Worm (Caenorhabditis elegans): ENCODE data around the gene T13C2.2.

DNA sequence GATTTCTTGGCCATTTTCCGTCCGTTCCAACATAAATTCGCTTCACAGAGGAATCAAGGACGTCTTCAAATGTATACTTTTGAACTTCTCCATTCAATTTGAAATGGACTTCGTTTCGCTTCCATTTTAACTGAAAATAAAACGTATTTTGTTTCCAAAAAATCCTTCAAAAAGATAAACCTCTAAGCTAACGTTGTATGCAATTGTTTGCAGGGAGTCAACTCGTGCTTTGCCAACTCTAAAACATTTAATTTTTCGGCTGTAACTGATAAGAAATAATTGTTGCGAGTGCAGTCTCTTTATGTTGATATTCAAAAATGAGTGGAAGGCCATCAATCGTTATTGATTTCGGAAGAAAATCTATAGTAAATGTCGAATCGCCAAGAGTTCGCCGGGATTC lies 24.0 kb upstream of the T13C2.2 start, which contains the start of gene F41G3.18:
- TF ChIP-seq snpc-1.1 (tag; optimal IDR thresholded peaks at IDR 0.05; ENCODE audit: insufficient read depth) (no peak), unc-62 (GFP tag; optimal IDR thresholded peaks at IDR 0.05) (no peak), lin-54 (GFP tag; optimal IDR thresholded peaks at IDR 0.05) (no peak), pha-4 (tag; optimal IDR thresholded peaks at IDR 0.05) (no peak), F37B4.10 (GFP tag; IDR thresholded peaks at IDR 0.05) (no peak), sptf-2 (GFP tag; optimal IDR thresholded peaks at IDR 0.05) (no peak), ets-4 (GFP tag; optimal IDR thresholded peaks at IDR 0.05) (no peak), tbp1 (GFP tag; optimal IDR thresholded peaks at IDR 0.05) (no peak), F23B12.7 (tag; optimal IDR thresholded peaks at IDR 0.05; ENCODE audit: insufficient read depth) (no peak), pbrm-1 (GFP tag; IDR thresholded peaks at IDR 0.05) (no peak), F10E7.11 (tag; optimal IDR thresholded peaks at IDR 0.05) (no peak), efl-1 (GFP tag; optimal IDR thresholded peaks at IDR 0.05) (no peak)
